Fruit fly (Drosophila melanogaster) whole organism, embryonic: ENCODE data around the gene Pss.
A peak's percentile ranks its signal among the peaks of the same experiment; 100 is the strongest.

ENCODE experiments used
- Ada2b ChIP-seq: fragments of 200-800 bp; sonication (Bioruptor generic); IDR thresholded peaks from 2 replicates; pipeline ENCODE4 v1.3.6; 2022; ENCODE audit warnings: missing biosample characterization, missing genetic modification characterization
- Atf-2 ChIP-seq: fragments of 200-800 bp; sonication (Bioruptor generic); optimal IDR thresholded peaks from 2 replicates; lab custom pipeline; 2016; ENCODE audit warnings: missing biosample characterization, missing genetic modification characterization
- C15 ChIP-seq: fragments of 200-800 bp; sonication (Bioruptor generic); IDR thresholded peaks from 3 replicates; pipeline ENCODE4 v1.3.6; 2022; ENCODE audit warnings: missing biosample characterization, missing genetic modification characterization
- CG10147 ChIP-seq: fragments of 200-800 bp; sonication (Bioruptor generic); optimal IDR thresholded peaks from 2 replicates; lab custom pipeline; 2019; ENCODE audit warnings: missing biosample characterization, mild to moderate bottlenecking, missing genetic modification characterization, moderate library complexity
- CG10431 ChIP-seq: fragments of 200-800 bp; sonication (Bioruptor generic); optimal IDR thresholded peaks from 3 replicates; lab custom pipeline; 2018; ENCODE audit warnings: missing biosample characterization, mild to moderate bottlenecking, missing genetic modification characterization
- CG13775 ChIP-seq: fragments of 200-800 bp; sonication (Bioruptor generic); optimal IDR thresholded peaks from 3 replicates; lab custom pipeline; 2017; ENCODE audit warnings: missing biosample characterization, mild to moderate bottlenecking, missing genetic modification characterization
- CG13894 ChIP-seq: fragments of 200-800 bp; sonication (Bioruptor generic); optimal IDR thresholded peaks from 3 replicates; lab custom pipeline; 2018; ENCODE audit warnings: missing biosample characterization, mild to moderate bottlenecking, missing genetic modification characterization, moderate library complexity
- CG14050 ChIP-seq: fragments of 200-800 bp; sonication (Bioruptor generic); IDR thresholded peaks from 3 replicates; pipeline ENCODE4 v1.3.6; 2022; ENCODE audit warnings: missing biosample characterization, missing genetic modification characterization
- CG14667 ChIP-seq: fragments of 200-800 bp; sonication (Bioruptor generic); IDR thresholded peaks from 2 replicates; pipeline ENCODE4 v1.3.6; 2022; ENCODE audit warnings: missing biosample characterization, missing genetic modification characterization
- CG15479 ChIP-seq: fragments of 200-800 bp; sonication (Bioruptor generic); optimal IDR thresholded peaks from 3 replicates; lab custom pipeline; 2019; ENCODE audit warnings: missing biosample characterization, mild to moderate bottlenecking, missing genetic modification characterization, moderate library complexity
- CG17829 ChIP-seq: fragments of 200-800 bp; optimal IDR thresholded peaks from 2 replicates; lab custom pipeline; 2019; ENCODE audit warnings: missing biosample characterization, mild to moderate bottlenecking, missing genetic modification characterization, moderate library complexity
- CG2199 ChIP-seq: fragments of 200-800 bp; sonication (Bioruptor generic); IDR thresholded peaks from 3 replicates; pipeline ENCODE4 v1.3.6; 2022; ENCODE audit warnings: missing biosample characterization, missing genetic modification characterization
- CG34376 ChIP-seq: fragments of 200-800 bp; sonication (Bioruptor generic); optimal IDR thresholded peaks from 2 replicates; lab custom pipeline; 2018; ENCODE audit warnings: missing biosample characterization, mild to moderate bottlenecking, missing genetic modification characterization
- CG4424 ChIP-seq: fragments of 200-800 bp; sonication (Bioruptor generic); optimal IDR thresholded peaks from 3 replicates; lab custom pipeline; 2016; ENCODE audit warnings: missing biosample characterization, missing genetic modification characterization
- CG6175 ChIP-seq: fragments of 200-800 bp; sonication (Bioruptor generic); IDR thresholded peaks from 3 replicates; pipeline ENCODE4 v1.3.6; 2022; ENCODE audit warnings: missing biosample characterization, missing genetic modification characterization
- CG8924 ChIP-seq: fragments of 200-800 bp; optimal IDR thresholded peaks from 3 replicates; lab custom pipeline; 2019; ENCODE audit warnings: missing biosample characterization, mild to moderate bottlenecking, missing genetic modification characterization, moderate library complexity
- CG9437 ChIP-seq: fragments of 200-800 bp; sonication (Bioruptor generic); optimal IDR thresholded peaks from 2 replicates; lab custom pipeline; 2018; ENCODE audit warnings: missing biosample characterization, mild to moderate bottlenecking, missing genetic modification characterization
- CG9797 ChIP-seq: fragments of 200-800 bp; sonication (Bioruptor generic); optimal IDR thresholded peaks from 3 replicates; lab custom pipeline; 2018; ENCODE audit warnings: missing biosample characterization, mild to moderate bottlenecking, missing genetic modification characterization
- D19B ChIP-seq: fragments of 200-800 bp; sonication (Bioruptor generic); optimal IDR thresholded peaks from 2 replicates; lab custom pipeline; 2017; ENCODE audit warnings: missing biosample characterization, mild to moderate bottlenecking, missing genetic modification characterization
- Deaf1 ChIP-seq: fragments of 200-800 bp; optimal IDR thresholded peaks from 3 replicates; lab custom pipeline; 2019; ENCODE audit warnings: missing biosample characterization, mild to moderate bottlenecking, missing genetic modification characterization, moderate library complexity
- Doc2 ChIP-seq: fragments of 200-800 bp; sonication (Bioruptor generic); IDR thresholded peaks from 2 replicates; pipeline ENCODE4 v1.3.6; 2022; ENCODE audit warnings: missing biosample characterization, missing genetic modification characterization
- Dp ChIP-seq: fragments of 200-800 bp; sonication (Bioruptor generic); optimal IDR thresholded peaks from 2 replicates; lab custom pipeline; 2018; ENCODE audit warnings: missing biosample characterization, mild to moderate bottlenecking, missing genetic modification characterization, moderate library complexity
- Fer3 ChIP-seq: fragments of 200-800 bp; sonication (Bioruptor generic); optimal IDR thresholded peaks from 2 replicates; lab custom pipeline; 2018; ENCODE audit warnings: missing biosample characterization, mild to moderate bottlenecking, missing genetic modification characterization, moderate library complexity
- Jarid2 ChIP-seq: fragments of 200-800 bp; sonication (Bioruptor generic); optimal IDR thresholded peaks from 3 replicates; lab custom pipeline; 2017; ENCODE audit warnings: mild to moderate bottlenecking, missing biosample characterization, missing genetic modification reagents, missing genetic modification characterization
- Kr ChIP-seq: fragments of 200-800 bp; sonication (Bioruptor generic); optimal IDR thresholded peaks from 2 replicates; lab custom pipeline; 2017; ENCODE audit warnings: missing biosample characterization, mild to moderate bottlenecking, missing genetic modification characterization
- Lpt ChIP-seq: fragments of >200 bp; optimal IDR thresholded peaks from 2 replicates; lab custom pipeline; 2018; ENCODE audit warnings: missing biosample characterization, missing genetic modification characterization
- NK7.1 ChIP-seq: fragments of 200-800 bp; sonication (Bioruptor generic); optimal IDR thresholded peaks from 3 replicates; lab custom pipeline; 2016; ENCODE audit warnings: missing biosample characterization, missing genetic modification characterization
- Nf-YB ChIP-seq: fragments of 200-800 bp; sonication (Bioruptor generic); optimal IDR thresholded peaks from 3 replicates; lab custom pipeline; 2019; ENCODE audit warnings: missing biosample characterization, mild to moderate bottlenecking, missing genetic modification characterization, moderate library complexity
- Optix ChIP-seq: fragments of 200-800 bp; sonication (Bioruptor generic); IDR thresholded peaks from 3 replicates; pipeline ENCODE4 v1.3.6; 2022; ENCODE audit warnings: missing biosample characterization, missing genetic modification characterization
- PHDP ChIP-seq: fragments of 200-800 bp; sonication (Bioruptor generic); optimal IDR thresholded peaks from 3 replicates; lab custom pipeline; 2018; ENCODE audit warnings: missing biosample characterization, mild to moderate bottlenecking, missing genetic modification characterization, moderate library complexity
- Rx ChIP-seq: fragments of 200-800 bp; sonication (Bioruptor generic); IDR thresholded peaks from 2 replicates; pipeline ENCODE4 v1.3.6; 2022; ENCODE audit warnings: missing biosample characterization, missing genetic modification characterization
- Six4 ChIP-seq: fragments of 200-800 bp; sonication (Bioruptor generic); optimal IDR thresholded peaks from 2 replicates; lab custom pipeline; 2016; ENCODE audit warnings: missing biosample characterization, missing genetic modification characterization
- Xbp1 ChIP-seq: fragments of 200-800 bp; sonication (Bioruptor generic); optimal IDR thresholded peaks from 3 replicates; lab custom pipeline; 2016; ENCODE audit warnings: missing biosample characterization, mild to moderate bottlenecking, missing genetic modification characterization
- bsh ChIP-seq, 2 experiments: fragments of 200-800 bp; sonication (Bioruptor generic); optimal IDR thresholded peaks; 2 replicates each; lab custom pipeline; 2017 to 2018; ENCODE audit warnings: mild to moderate bottlenecking in 2 of 2, missing biosample characterization in 2 of 2, missing genetic modification characterization in 2 of 2, moderate library complexity in 1 of 2
- esg ChIP-seq: fragments of 200-800 bp; sonication (Bioruptor generic); conservative IDR thresholded peaks from 2 replicates; pipeline ENCODE4 v1.3.6; 2022; ENCODE audit warnings: missing biosample characterization, missing genetic modification characterization
- fd96Cb ChIP-seq: fragments of 200-800 bp; sonication (Bioruptor generic); optimal IDR thresholded peaks from 2 replicates; lab custom pipeline; 2018; ENCODE audit warnings: missing biosample characterization, mild to moderate bottlenecking, missing genetic modification characterization, moderate library complexity
- gcm ChIP-seq: fragments of 200-800 bp; sonication (Bioruptor generic); optimal IDR thresholded peaks from 2 replicates; lab custom pipeline; 2019; ENCODE audit warnings: missing biosample characterization, mild to moderate bottlenecking, missing genetic modification characterization, moderate library complexity
- kni ChIP-seq: fragments of 200-800 bp; sonication (Bioruptor generic); optimal IDR thresholded peaks from 3 replicates; lab custom pipeline; 2017; ENCODE audit warnings: mild to moderate bottlenecking, missing biosample characterization, missing genetic modification reagents, missing genetic modification characterization
- mam ChIP-seq: fragments of 200-800 bp; sonication (Bioruptor generic); optimal IDR thresholded peaks from 3 replicates; lab custom pipeline; 2016; ENCODE audit warnings: missing biosample characterization, missing genetic modification characterization
- pfk ChIP-seq: fragments of 200-800 bp; sonication (Bioruptor generic); optimal IDR thresholded peaks from 2 replicates; lab custom pipeline; 2018; ENCODE audit warnings: missing biosample characterization, mild to moderate bottlenecking, missing genetic modification characterization, moderate library complexity
- sc ChIP-seq, 3 experiments: fragments of >200 bp in 2 of 3; fragments of 200-800 bp in 1 of 3; sonication (Bioruptor generic) in 1 of 3; optimal IDR thresholded peaks; 2 replicates in 2 of 3; 3 replicates in 1 of 3; lab custom pipeline; 2017; ENCODE audit warnings: mild to moderate bottlenecking in 1 of 3, missing biosample characterization in 1 of 3, missing genetic modification characterization in 1 of 3, missing genetic modification reagents in 1 of 3
- sens ChIP-seq: fragments of 200-800 bp; sonication (Bioruptor generic); peaks from one replicate; lab custom pipeline; 2016; ENCODE audit warnings: missing biosample characterization, missing genetic modification characterization
- sob ChIP-seq: fragments of 200-800 bp; sonication (Bioruptor generic); IDR thresholded peaks from 2 replicates; pipeline ENCODE4 v1.3.6; 2022; ENCODE audit warnings: missing biosample characterization, missing genetic modification characterization
- sug ChIP-seq: fragments of 200-800 bp; optimal IDR thresholded peaks from 2 replicates; lab custom pipeline; 2019; ENCODE audit warnings: missing biosample characterization, mild to moderate bottlenecking, missing genetic modification characterization, moderate library complexity
- wdn ChIP-seq: fragments of 200-800 bp; sonication (Bioruptor generic); IDR thresholded peaks from 2 replicates; pipeline ENCODE4 v1.3.6; 2022; ENCODE audit warnings: missing biosample characterization, missing genetic modification characterization
- zf30C ChIP-seq: fragments of 200-800 bp; sonication (Bioruptor generic); optimal IDR thresholded peaks from 3 replicates; lab custom pipeline; 2018; ENCODE audit warnings: missing biosample characterization, mild to moderate bottlenecking, missing genetic modification characterization
- zfh1 ChIP-seq: fragments of 200-800 bp; sonication (Bioruptor generic); IDR thresholded peaks from 3 replicates; pipeline ENCODE4 v1.3.6; 2022; ENCODE audit warnings: missing biosample characterization, missing genetic modification characterization

Gene Pss

dm6 chr3L:20474197-20474788, 51.7 kb downstream of the Pss start, which contains the start of gene isoQC (continued):
- no peak for TF ChIP-seq NK7.1 (GFP tag; lab: Kevin White, UChicago)
- TF ChIP-seq Dp (GFP tag; lab: Kevin White, UChicago): no peak
- TF ChIP-seq Xbp1: no peak
- no peak for TF ChIP-seq Optix (GFP tag; lab: Robert Waterston, UW)
- TF ChIP-seq CG13775 (GFP tag; lab: Kevin White, UChicago): no peak
- no peak for TF ChIP-seq sug (tag; lab: Kevin White, UChicago)
- TF ChIP-seq PHDP (tag; lab: Kevin White, UChicago): no peak
- peak; percentile 80 for TF ChIP-seq gcm (GFP tag; lab: Kevin White, UChicago)
- TF ChIP-seq pfk (GFP tag; lab: Kevin White, UChicago): no peak
- no peak for TF ChIP-seq Lpt (GFP tag; lab: Kevin White, UChicago)
- no peak for TF ChIP-seq Rx
- peak; percentile 76 for TF ChIP-seq CG10431
- TF ChIP-seq CG14667 (GFP tag; lab: Robert Waterston, UW): no peak
- no peak for TF ChIP-seq C15 (GFP tag; lab: Robert Waterston, UW)
- TF ChIP-seq zf30C (GFP tag; lab: Kevin White, UChicago): no peak

dm6 chr3L:20473021-20473799, 52.8 kb downstream of the Pss start, which contains the start of the genes CG32428 and CG5969:
Gene CG32428, minus strand, starts transcription at chr3L:20473723.
Gene CG5969, plus strand, starts transcription at chr3L:20473783.
- TF ChIP-seq Fer3 (tag; lab: Kevin White, UChicago) (peak; percentile 73), CG9797 (GFP tag; lab: Kevin White, UChicago) (peak; percentile 84), sob (GFP tag; lab: Robert Waterston, UW) (peak; percentile 65), CG15479 (GFP tag; lab: Kevin White, UChicago) (peak; percentile 81), CG9437 (GFP tag; lab: Kevin White, UChicago) (peak; percentile 11), CG17829 (tag; lab: Kevin White, UChicago) (peak; percentile 72), mam (peak; percentile 43), sens (GFP tag; lab: Kevin White, UChicago) (peak; percentile 22), CG8924 (tag; lab: Kevin White, UChicago) (peak; percentile 70), zfh1 (peak; percentile 62; the same call in 2 of the 3 replicates), sc (optimal IDR thresholded peaks at IDR 0.05; lab: Kevin White, UChicago) (no peak), sc (GFP tag; optimal IDR thresholded peaks at IDR 0.05; lab: Kevin White, UChicago) (no peak), CG34376 (GFP tag; lab: Kevin White, UChicago) (peak; percentile 26), fd96Cb (tag; lab: Kevin White, UChicago) (peak; percentile 51), CG14050 (peak; percentile 19; the same call in 1 of the 3 replicates), Doc2 (GFP tag; lab: Robert Waterston, UW) (no peak), bsh (GFP tag; optimal IDR thresholded peaks at IDR 0.05; lab: Kevin White, UChicago) (peak in 1 of 2 experiments; percentile 35), Deaf1 (tag; lab: Kevin White, UChicago) (peak; percentile 55), Six4 (GFP tag; lab: Kevin White, UChicago) (peak; percentile 29), D19B (GFP tag; lab: Kevin White, UChicago) (peak; percentile 24), Kr (GFP tag; lab: Kevin White, UChicago) (no peak), Jarid2 (GFP tag; lab: Kevin White, UChicago) (peak; percentile 55), CG2199 (no peak), CG10147 (GFP tag; lab: Kevin White, UChicago) (peak; percentile 65), wdn (GFP tag; lab: Robert Waterston, UW) (0 out of 2 replicates have a peak, but pooled peaks have one; percentile 43), esg (peak; percentile 52), CG13894 (peak; percentile 53), CG6175 (GFP tag; lab: Robert Waterston, UW) (no peak), Nf-YB (GFP tag; lab: Kevin White, UChicago) (peak; percentile 58), CG4424 (GFP tag; lab: Kevin White, UChicago) (peak; percentile 37), Atf-2 (no peak), Ada2b (peak; percentile 50), kni (no peak)
